Fruit fly (Drosophila melanogaster) whole organism, embryonic: ENCODE measurements around the gene sif.
A peak's percentile ranks its signal among the peaks of the same experiment; 100 is the strongest.

Source experiments
- B-H2 ChIP-seq: fragments of 200-800 bp; sonication (Bioruptor generic); optimal IDR thresholded peaks from 2 replicates; lab custom pipeline; 2018; ENCODE audit warnings: missing biosample characterization, mild to moderate bottlenecking, missing genetic modification characterization
- Blimp-1 ChIP-seq: fragments of 200-800 bp; sonication (Bioruptor generic); optimal IDR thresholded peaks from 3 replicates; lab custom pipeline; 2018; ENCODE audit warnings: missing biosample characterization, missing genetic modification characterization, mild to moderate bottlenecking, moderate library complexity, missing genetic modification reagents
- CG10321 ChIP-seq: fragments of 200-800 bp; sonication (Bioruptor generic); IDR thresholded peaks from 2 replicates; pipeline ENCODE4 v1.3.6; 2022; ENCODE audit warnings: missing biosample characterization, missing genetic modification characterization
- CG11093 ChIP-seq: fragments of 200-800 bp; sonication (Bioruptor generic); IDR thresholded peaks from 3 replicates; pipeline ENCODE4 v1.3.6; 2022; ENCODE audit warnings: missing biosample characterization, missing genetic modification characterization
- CG11695 ChIP-seq: fragments of 200-800 bp; sonication (Bioruptor generic); IDR thresholded peaks from 3 replicates; pipeline ENCODE4 v1.3.6; 2022; ENCODE audit warnings: missing biosample characterization, missing genetic modification characterization
- CG1233 ChIP-seq: fragments of 200-800 bp; sonication (Bioruptor generic); optimal IDR thresholded peaks from 4 replicates; lab custom pipeline; 2018; ENCODE audit warnings: missing biosample characterization, mild to moderate bottlenecking, missing genetic modification characterization
- CG12391 ChIP-seq: fragments of 200-800 bp; sonication (Bioruptor generic); optimal IDR thresholded peaks from 3 replicates; lab custom pipeline; 2018; ENCODE audit warnings: missing biosample characterization, mild to moderate bottlenecking, missing genetic modification characterization, moderate library complexity
- CG12659 ChIP-seq: fragments of 200-800 bp; sonication (Bioruptor generic); optimal IDR thresholded peaks from 3 replicates; lab custom pipeline; 2017; ENCODE audit warnings: mild to moderate bottlenecking, missing biosample characterization, missing genetic modification reagents, missing genetic modification characterization
- CG13775 ChIP-seq: fragments of 200-800 bp; sonication (Bioruptor generic); optimal IDR thresholded peaks from 3 replicates; lab custom pipeline; 2017; ENCODE audit warnings: missing biosample characterization, mild to moderate bottlenecking, missing genetic modification characterization
- CG14710 ChIP-seq: fragments of 200-800 bp; sonication (Bioruptor generic); optimal IDR thresholded peaks from 3 replicates; lab custom pipeline; 2019; ENCODE audit warnings: missing biosample characterization, mild to moderate bottlenecking, missing genetic modification characterization, moderate library complexity
- CG15479 ChIP-seq: fragments of 200-800 bp; sonication (Bioruptor generic); optimal IDR thresholded peaks from 3 replicates; lab custom pipeline; 2019; ENCODE audit warnings: missing biosample characterization, mild to moderate bottlenecking, missing genetic modification characterization, moderate library complexity
- CG16815 ChIP-seq: fragments of 200-800 bp; sonication (Bioruptor generic); optimal IDR thresholded peaks from 3 replicates; lab custom pipeline; 2017; ENCODE audit warnings: missing biosample characterization, mild to moderate bottlenecking, missing genetic modification characterization
- CG17328 ChIP-seq: fragments of 200-800 bp; sonication (Bioruptor generic); IDR thresholded peaks from 2 replicates; pipeline ENCODE4 v1.3.6; 2022; ENCODE audit warnings: missing biosample characterization, missing genetic modification characterization
- CG18262 ChIP-seq: fragments of 200-800 bp; optimal IDR thresholded peaks from 3 replicates; lab custom pipeline; 2019; ENCODE audit warnings: missing biosample characterization, mild to moderate bottlenecking, missing genetic modification characterization, moderate library complexity
- CG2202 ChIP-seq: fragments of 200-800 bp; sonication (Bioruptor generic); optimal IDR thresholded peaks from 2 replicates; lab custom pipeline; 2018; ENCODE audit warnings: missing biosample characterization, mild to moderate bottlenecking, missing genetic modification characterization
- CG30431 ChIP-seq: fragments of 200-800 bp; sonication (Bioruptor generic); optimal IDR thresholded peaks from 2 replicates; lab custom pipeline; 2017; ENCODE audit warnings: missing biosample characterization, missing genetic modification characterization
- CG33557 ChIP-seq: fragments of 200-800 bp; sonication (Bioruptor generic); optimal IDR thresholded peaks from 2 replicates; lab custom pipeline; 2019; ENCODE audit warnings: missing biosample characterization, mild to moderate bottlenecking, missing genetic modification characterization, moderate library complexity
- CG34224 ChIP-seq: fragments of 200-800 bp; sonication (Bioruptor generic); IDR thresholded peaks from 3 replicates; pipeline ENCODE4 v1.3.6; 2022; ENCODE audit warnings: missing biosample characterization, missing genetic modification characterization; ENCODE audit not compliant: partially characterized antibody
- CG3726 ChIP-seq: fragments of 200-800 bp; sonication (Bioruptor generic); IDR thresholded peaks from 3 replicates; pipeline ENCODE4, ENCODE4 v1.3.6; 2022; ENCODE audit warnings: missing biosample characterization, missing genetic modification characterization
- CG3847 ChIP-seq: fragments of 200-800 bp; sonication (Bioruptor generic); IDR thresholded peaks from 2 replicates; pipeline ENCODE4 v1.3.6; 2022; ENCODE audit warnings: missing biosample characterization, missing genetic modification characterization
- CG4424 ChIP-seq: fragments of 200-800 bp; sonication (Bioruptor generic); optimal IDR thresholded peaks from 3 replicates; lab custom pipeline; 2016; ENCODE audit warnings: missing biosample characterization, missing genetic modification characterization
- CG8388 ChIP-seq: fragments of 200-800 bp; sonication (Bioruptor generic); optimal IDR thresholded peaks from 2 replicates; lab custom pipeline; 2019; ENCODE audit warnings: missing biosample characterization, mild to moderate bottlenecking, missing genetic modification characterization, moderate library complexity
- D ChIP-seq, 2 experiments: fragments of 200-800 bp in 1 of 2; fragments of >200 bp in 1 of 2; sonication (Bioruptor generic) in 1 of 2; optimal IDR thresholded peaks; 2 replicates in 1 of 2; 3 replicates in 1 of 2; lab custom pipeline; 2017; ENCODE audit warnings: mild to moderate bottlenecking in 1 of 2, missing biosample characterization in 1 of 2, missing genetic modification characterization in 1 of 2, missing genetic modification reagents in 1 of 2
- Deaf1 ChIP-seq: fragments of 200-800 bp; optimal IDR thresholded peaks from 3 replicates; lab custom pipeline; 2019; ENCODE audit warnings: missing biosample characterization, mild to moderate bottlenecking, missing genetic modification characterization, moderate library complexity
- Dek ChIP-seq: fragments of 200-800 bp; sonication (Bioruptor generic); optimal IDR thresholded peaks from 3 replicates; lab custom pipeline; 2019; ENCODE audit warnings: missing biosample characterization, mild to moderate bottlenecking, missing genetic modification characterization, moderate library complexity
- Drgx ChIP-seq: fragments of 200-800 bp; sonication (Bioruptor generic); IDR thresholded peaks from 2 replicates; pipeline ENCODE4 v1.3.6; 2022; ENCODE audit warnings: missing biosample characterization, missing genetic modification characterization
- Ets65A ChIP-seq: fragments of 200-800 bp; sonication (Bioruptor generic); peaks from one replicate; lab custom pipeline; 2016; ENCODE audit warnings: missing biosample characterization, missing genetic modification characterization
- HLH54F ChIP-seq: fragments of 200-800 bp; sonication (Bioruptor generic); optimal IDR thresholded peaks from 3 replicates; lab custom pipeline; 2016; ENCODE audit warnings: missing biosample characterization, missing genetic modification characterization
- Hsf ChIP-seq: fragments of 200-800 bp; sonication (Bioruptor generic); optimal IDR thresholded peaks from 3 replicates; lab custom pipeline; 2016; ENCODE audit warnings: missing biosample characterization, missing genetic modification characterization
- MBD-R2 ChIP-seq: fragments of 200-800 bp; sonication (Bioruptor generic); IDR thresholded peaks from 2 replicates; pipeline ENCODE4 v1.3.6; 2022; ENCODE audit warnings: missing biosample characterization, missing genetic modification characterization
- Rfx ChIP-seq: fragments of 200-800 bp; sonication (Bioruptor generic); IDR thresholded peaks from 2 replicates; pipeline ENCODE4 v1.3.6; 2022; ENCODE audit warnings: missing biosample characterization, missing genetic modification characterization
- Sox102F ChIP-seq: fragments of 200-800 bp; sonication (Bioruptor generic); optimal IDR thresholded peaks from 2 replicates; lab custom pipeline; 2018; ENCODE audit warnings: missing biosample characterization, mild to moderate bottlenecking, missing genetic modification characterization, moderate library complexity
- Spps ChIP-seq: fragments of 200-800 bp; sonication (Bioruptor generic); optimal IDR thresholded peaks from 2 replicates; lab custom pipeline; 2018; ENCODE audit warnings: missing biosample characterization, mild to moderate bottlenecking, missing genetic modification characterization
- Sry-δ ChIP-seq: fragments of 200-800 bp; sonication (Bioruptor generic); optimal IDR thresholded peaks from 2 replicates; lab custom pipeline; 2016; ENCODE audit warnings: missing biosample characterization, missing genetic modification characterization
- bsh ChIP-seq, 2 experiments: fragments of 200-800 bp; sonication (Bioruptor generic); optimal IDR thresholded peaks; 2 replicates each; lab custom pipeline; 2017 to 2018; ENCODE audit warnings: mild to moderate bottlenecking in 2 of 2, missing biosample characterization in 2 of 2, missing genetic modification characterization in 2 of 2, moderate library complexity in 1 of 2
- cg ChIP-seq: fragments of 200-800 bp; sonication (Bioruptor generic); optimal IDR thresholded peaks from 3 replicates; lab custom pipeline; 2019; ENCODE audit warnings: missing biosample characterization, mild to moderate bottlenecking, missing genetic modification characterization, moderate library complexity
- chm ChIP-seq: fragments of 200-800 bp; sonication (Bioruptor generic); IDR thresholded peaks from 2 replicates; pipeline ENCODE4 v1.3.6; 2022; ENCODE audit warnings: missing biosample characterization, missing genetic modification characterization
- cwo ChIP-seq: fragments of 200-800 bp; sonication (Bioruptor generic); optimal IDR thresholded peaks from 3 replicates; lab custom pipeline; 2017; ENCODE audit warnings: missing biosample characterization, missing genetic modification characterization, mild to moderate bottlenecking, moderate library complexity, missing genetic modification reagents
- disco-r ChIP-seq: fragments of 200-800 bp; sonication (Bioruptor generic); optimal IDR thresholded peaks from 2 replicates; lab custom pipeline; 2016; ENCODE audit warnings: missing biosample characterization, missing genetic modification characterization
- eyg ChIP-seq: fragments of 200-800 bp; sonication (Bioruptor generic); optimal IDR thresholded peaks from 3 replicates; lab custom pipeline; 2016; ENCODE audit warnings: missing biosample characterization, missing genetic modification characterization
- jing ChIP-seq: fragments of 200-800 bp; sonication (Bioruptor generic); optimal IDR thresholded peaks from 2 replicates; lab custom pipeline; 2018; ENCODE audit warnings: missing biosample characterization, mild to moderate bottlenecking, missing genetic modification characterization
- kni ChIP-seq: fragments of 200-800 bp; sonication (Bioruptor generic); optimal IDR thresholded peaks from 3 replicates; lab custom pipeline; 2017; ENCODE audit warnings: mild to moderate bottlenecking, missing biosample characterization, missing genetic modification reagents, missing genetic modification characterization
- lbe ChIP-seq: fragments of 200-800 bp; sonication (Bioruptor generic); optimal IDR thresholded peaks from 2 replicates; lab custom pipeline; 2016; ENCODE audit warnings: missing biosample characterization, mild to moderate bottlenecking, missing genetic modification characterization
- lola ChIP-seq, 3 experiments: fragments of >200 bp in 2 of 3; fragments of 200-800 bp in 1 of 3; sonication (Bioruptor generic) in 1 of 3; optimal IDR thresholded peaks; 2 replicates each; lab custom pipeline; 2017 to 2019; ENCODE audit warnings: missing biosample characterization in 3 of 3, missing genetic modification characterization in 3 of 3, mild to moderate bottlenecking in 1 of 3, moderate library complexity in 1 of 3
- odd ChIP-seq: fragments of 200-800 bp; sonication (Bioruptor generic); optimal IDR thresholded peaks from 2 replicates; lab custom pipeline; 2017; ENCODE audit warnings: missing biosample characterization, mild to moderate bottlenecking, missing genetic modification characterization
- phol ChIP-seq: fragments of 200-800 bp; sonication (Bioruptor generic); optimal IDR thresholded peaks from 3 replicates; lab custom pipeline; 2018; ENCODE audit warnings: missing biosample characterization, mild to moderate bottlenecking, missing genetic modification characterization, moderate library complexity
- psq ChIP-seq: fragments of 200-800 bp; sonication (Bioruptor generic); optimal IDR thresholded peaks from 2 replicates; lab custom pipeline; 2017; ENCODE audit warnings: missing biosample characterization, missing genetic modification characterization
- sd ChIP-seq: fragments of 200-800 bp; sonication (Bioruptor generic); optimal IDR thresholded peaks from 3 replicates; lab custom pipeline; 2018; ENCODE audit warnings: missing biosample characterization, mild to moderate bottlenecking, missing genetic modification characterization, moderate library complexity
- sqz ChIP-seq: fragments of 200-800 bp; sonication (Bioruptor generic); optimal IDR thresholded peaks from 3 replicates; lab custom pipeline; 2018; ENCODE audit warnings: missing biosample characterization, mild to moderate bottlenecking, missing genetic modification characterization
- vvl ChIP-seq: fragments of 200-800 bp; sonication (Bioruptor generic); IDR thresholded peaks from 2 replicates; pipeline ENCODE4 v1.3.6; 2022; ENCODE audit warnings: missing biosample characterization, missing genetic modification characterization

sif gene

DNA sequence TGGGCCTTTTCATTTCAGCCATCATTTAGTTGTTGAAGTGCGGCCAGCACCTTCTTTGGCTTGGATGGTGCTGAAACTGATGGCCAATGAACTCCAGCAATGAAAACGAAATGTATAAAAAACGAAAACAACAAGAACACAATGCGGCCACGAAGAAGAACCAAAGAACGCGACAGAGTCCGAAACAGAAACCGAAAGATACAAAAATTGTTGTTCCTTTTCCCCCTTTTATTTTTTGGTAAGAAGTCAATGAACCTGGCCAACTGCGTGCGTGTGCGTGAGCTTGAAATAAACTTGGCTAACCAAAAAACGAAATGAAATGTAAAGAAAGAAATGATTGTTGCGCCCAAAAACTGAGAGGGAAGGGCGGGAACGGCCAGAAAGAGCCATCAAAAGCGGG, 29.9 kb upstream of the sif start:
- TF ChIP-seq cg (peak; percentile 33), CG10321 (GFP tag; lab: Robert Waterston, UW) (no peak), Spps (peak; percentile 34), Blimp-1 (GFP tag; lab: Kevin White, UChicago) (peak; percentile 100), bsh (GFP tag; optimal IDR thresholded peaks at IDR 0.05; lab: Kevin White, UChicago) (peak in 1 of 2 experiments; percentile 30), CG3726 (GFP tag; lab: Robert Waterston, UW) (no peak), vvl (GFP tag; lab: Robert Waterston, UW) (peak; percentile 41; the same call in 1 of the 2 replicates), sqz (peak; percentile 42), CG11695 (GFP tag; lab: Robert Waterston, UW) (no peak), CG33557 (GFP tag; lab: Kevin White, UChicago) (peak; percentile 88), sd (tag; lab: Kevin White, UChicago) (no peak), CG3847 (GFP tag; lab: Robert Waterston, UW) (no peak), lbe (peak; percentile 30), Dek (no peak), Deaf1 (tag; lab: Kevin White, UChicago) (peak; percentile 19), CG17328 (GFP tag; lab: Robert Waterston, UW) (no peak), Sox102F (GFP tag; lab: Kevin White, UChicago) (no peak), psq (GFP tag; lab: Kevin White, UChicago) (peak; percentile 23), kni (GFP tag; lab: Kevin White, UChicago) (peak; percentile 89), MBD-R2 (GFP tag; lab: Robert Waterston, UW) (no peak), jing (GFP tag; lab: Kevin White, UChicago) (no peak), chm (GFP tag; lab: Robert Waterston, UW) (no peak), CG2202 (tag; lab: Kevin White, UChicago) (peak; percentile 7), CG14710 (tag; lab: Kevin White, UChicago) (peak; percentile 18), disco-r (GFP tag; lab: Kevin White, UChicago) (no peak)

DNA sequence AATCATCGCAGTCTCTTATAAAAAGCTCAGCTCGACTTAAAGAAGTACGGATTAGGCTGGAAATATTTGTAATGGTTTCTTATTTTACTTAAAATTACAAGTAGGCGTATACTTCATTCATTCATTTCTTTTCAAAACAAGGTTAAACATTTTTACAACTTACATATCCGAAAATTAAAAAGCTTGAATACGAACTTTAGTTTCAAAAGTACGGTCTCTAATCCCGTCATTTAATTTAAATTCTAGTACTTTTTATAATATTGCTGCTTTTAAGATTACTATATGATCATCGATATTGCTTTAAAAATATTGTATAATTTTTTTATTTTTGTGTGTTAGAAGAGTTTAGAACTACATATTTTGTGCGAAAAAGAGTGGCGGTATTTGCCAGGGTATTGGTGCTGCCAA, 27.5 kb upstream of the sif start:
- TF ChIP-seq D (optimal IDR thresholded peaks at IDR 0.05; lab: Kevin White, UChicago) (no peak), D (GFP tag; optimal IDR thresholded peaks at IDR 0.05; lab: Kevin White, UChicago) (no peak), odd (GFP tag; lab: Kevin White, UChicago) (no peak), CG30431 (GFP tag; lab: Kevin White, UChicago) (no peak), CG12659 (GFP tag; lab: Kevin White, UChicago) (no peak), lola (GFP tag; optimal IDR thresholded peaks at IDR 0.05; lab: Kevin White, UChicago) (peak in 1 of 3 experiments; percentile 68), CG1233 (GFP tag; lab: Kevin White, UChicago) (peak; percentile 73), Rfx (GFP tag; lab: Robert Waterston, UW) (no peak), B-H2 (GFP tag; lab: Kevin White, UChicago) (no peak), CG15479 (GFP tag; lab: Kevin White, UChicago) (no peak), Ets65A (GFP tag; lab: Kevin White, UChicago) (peak; percentile 82), CG16815 (GFP tag; lab: Kevin White, UChicago) (peak; percentile 23), CG4424 (GFP tag; lab: Kevin White, UChicago) (peak; percentile 71), HLH54F (no peak), eyg (GFP tag; lab: Kevin White, UChicago) (no peak), Drgx (GFP tag; lab: Robert Waterston, UW) (peak; percentile 25; the same call in 1 of the 2 replicates), CG11093 (GFP tag; lab: Robert Waterston, UW) (no peak), CG8388 (GFP tag; lab: Kevin White, UChicago) (peak; percentile 12), CG13775 (peak; percentile 23), phol (tag; lab: Kevin White, UChicago) (peak; percentile 15), CG18262 (tag; lab: Kevin White, UChicago) (peak; percentile 78), cwo (GFP tag; lab: Kevin White, UChicago) (no peak), Sry-δ (GFP tag; lab: Kevin White, UChicago) (no peak), CG12391 (tag; lab: Kevin White, UChicago) (peak; percentile 20), CG34224 (no peak), Hsf (GFP tag; lab: Kevin White, UChicago) (no peak)
